Worm (Caenorhabditis elegans) whole organism, young adult: ENCODE data around the gene C13F10.8.

Source experiments
- C06A6.2 ChIP-seq: fragments of 200-800 bp; sonication (Bioruptor generic); conservative IDR thresholded peaks from 2 replicates; pipeline ENCODE4 v1.3.6; 2022; ENCODE audit warnings: missing genetic modification characterization, missing compliant biosample characterization
- F10E7.11 ChIP-seq: sonication (generic microtip); optimal IDR thresholded peaks from 2 replicates; lab custom pipeline; 2017; ENCODE audit warnings: mild to moderate bottlenecking, missing genetic modification characterization, moderate library complexity, missing compliant biosample characterization
- F37B4.10 ChIP-seq: fragments of 200-800 bp; sonication (Bioruptor generic); IDR thresholded peaks from 2 replicates; pipeline ENCODE4 v1.3.6; 2022; ENCODE audit warnings: missing genetic modification characterization, missing compliant biosample characterization
- T26A5.8 ChIP-seq: sonication (generic microtip); optimal IDR thresholded peaks from 2 replicates; lab custom pipeline; 2016; ENCODE audit warnings: missing genetic modification characterization, missing compliant biosample characterization
- lsy-27 ChIP-seq: sonication (generic microtip); optimal IDR thresholded peaks from 2 replicates; lab custom pipeline; 2017; ENCODE audit warnings: missing genetic modification characterization, mild to moderate bottlenecking, missing compliant biosample characterization, antibody characterized with exemption, missing genotype, borderline replicate concordance; ENCODE audit not compliant: insufficient read depth
- madf-10 ChIP-seq: sonication (generic microtip); optimal IDR thresholded peaks from 2 replicates; lab custom pipeline; 2016; ENCODE audit warnings: mild to moderate bottlenecking, missing genetic modification characterization, missing compliant biosample characterization
- nfyb-1 ChIP-seq: fragments of 200-800 bp; sonication (Bioruptor generic); IDR thresholded peaks from 2 replicates; pipeline ENCODE4 v1.3.6; 2022; ENCODE audit warnings: missing genetic modification reagents, missing genetic modification characterization, missing compliant biosample characterization
- pbrm-1 ChIP-seq: fragments of 200-800 bp; sonication (Bioruptor generic); IDR thresholded peaks from 2 replicates; pipeline ENCODE4 v1.3.6; 2022; ENCODE audit warnings: missing genetic modification reagents, missing genetic modification characterization, missing compliant biosample characterization
- rpc-1 ChIP-seq, 2 experiments: fragments of 150-350 bp in 1 of 2; sonication (generic microtip) in 1 of 2; optimal IDR thresholded peaks; 2 replicates each; lab custom pipeline; 2014 to 2018; ENCODE audit warnings: missing biosample characterization in 1 of 2, missing genetic modification characterization in 1 of 2, missing genetic modification reagents in 1 of 2, missing genotype in 1 of 2
- ztf-18 ChIP-seq: sonication (generic microtip); optimal IDR thresholded peaks from 2 replicates; lab custom pipeline; 2016; ENCODE audit warnings: missing genotype, mild to moderate bottlenecking, missing genetic modification characterization, missing compliant biosample characterization
- ztf-22 ChIP-seq: fragments of 200-800 bp; sonication (Bioruptor generic); optimal IDR thresholded peaks from 2 replicates; lab custom pipeline; 2018; ENCODE audit warnings: mild to moderate bottlenecking, missing genetic modification characterization, moderate library complexity, missing compliant biosample characterization

ce11 chrV:7178843-7179242, 42.0 kb downstream of the C13F10.8 start, which contains the start of gene cpsf-2:
- TF ChIP-seq rpc-1 (optimal IDR thresholded peaks at IDR 0.05; lab: Kevin White, UChicago) (no peak), rpc-1 (tag; optimal IDR thresholded peaks at IDR 0.05; lab: Kevin White, UChicago) (no peak), lsy-27 (tag; lab: Kevin White, UChicago) (no peak), nfyb-1 (GFP tag; lab: Robert Waterston, UW) (no peak), C06A6.2 (no peak), ztf-22 (no peak), T26A5.8 (tag; lab: Kevin White, UChicago) (no peak), pbrm-1 (GFP tag; lab: Robert Waterston, UW) (no peak), F37B4.10 (GFP tag; lab: Robert Waterston, UW) (no peak), F10E7.11 (tag; lab: Kevin White, UChicago) (no peak), ztf-18 (tag; lab: Kevin White, UChicago) (no peak), madf-10 (tag; lab: Kevin White, UChicago) (no peak)
